Worm (Caenorhabditis elegans): ENCODE measurements around the gene hsp-75.

Gene hsp-75

ce11 chrIII:7201378-7202256 lies 24.9 kb downstream of the hsp-75 start, which contains the start of gene dpy-31:
dpy-31 (plus strand) TSS chrIII:7202206.
- TF ChIP-seq flt-1 (GFP tag; IDR thresholded peaks at IDR 0.05) (no peak), ztf-29 (GFP tag; IDR thresholded peaks at IDR 0.05) (peak; percentile 31; the same call in 1 of the 2 replicates)

DNA sequence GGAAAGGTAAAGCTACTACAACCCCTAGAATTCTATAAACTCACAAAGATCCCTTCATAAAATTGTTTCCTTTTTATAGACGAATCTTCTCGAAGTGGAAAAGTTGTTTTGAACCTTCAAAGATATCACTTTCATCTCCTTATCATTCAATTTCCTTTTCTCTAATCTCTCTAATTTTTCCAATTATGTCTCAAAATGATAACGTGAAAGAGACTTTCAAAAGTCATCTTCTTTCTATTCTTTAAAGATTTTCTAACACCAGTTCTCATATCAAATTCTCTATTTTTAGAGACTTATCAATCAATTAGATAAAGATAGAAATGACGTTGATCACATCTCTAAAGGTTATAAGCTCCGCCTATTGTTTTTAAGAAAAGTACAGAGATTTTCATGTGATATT lies 27.0 kb downstream of the hsp-75 start:
- TF ChIP-seq tab-1 (GFP tag; IDR thresholded peaks at IDR 0.05) (no peak), med-1 (GFP tag; optimal IDR thresholded peaks at IDR 0.05; ENCODE audit: insufficient read depth) (no peak), klf-2 (GFP tag; conservative IDR thresholded peaks at IDR 0.05) (no peak), ztf-29 (GFP tag; IDR thresholded peaks at IDR 0.05) (no peak), ref-1 (GFP tag; conservative IDR thresholded peaks at IDR 0.05) (no peak), ztf-23 (GFP tag; IDR thresholded peaks at IDR 0.05) (no peak), flt-1 (GFP tag; IDR thresholded peaks at IDR 0.05) (no peak), cog-1 (tag; optimal IDR thresholded peaks at IDR 0.05) (no peak), T22C8.4 (GFP tag; IDR thresholded peaks at IDR 0.05) (no peak)

ce11 chrIII:7198838-7199237 lies 27.7 kb downstream of the hsp-75 start, which contains the start of gene pfd-5:
pfd-5 (minus strand) TSS chrIII:7198884.
- TF ChIP-seq ztf-23 (GFP tag; IDR thresholded peaks at IDR 0.05) (peak; percentile 74), ref-1 (GFP tag; conservative IDR thresholded peaks at IDR 0.05) (no peak), tab-1 (GFP tag; IDR thresholded peaks at IDR 0.05) (no peak), cog-1 (tag; optimal IDR thresholded peaks at IDR 0.05) (peak; percentile 52), T22C8.4 (GFP tag; IDR thresholded peaks at IDR 0.05) (no peak; the same call in 1 of the 2 replicates), klf-2 (GFP tag; conservative IDR thresholded peaks at IDR 0.05) (peak; percentile 71; the same call in 1 of the 2 replicates), flt-1 (GFP tag; IDR thresholded peaks at IDR 0.05) (peak; percentile 84), med-1 (GFP tag; optimal IDR thresholded peaks at IDR 0.05; ENCODE audit: insufficient read depth) (no peak), ztf-29 (GFP tag; IDR thresholded peaks at IDR 0.05) (no peak)

DNA sequence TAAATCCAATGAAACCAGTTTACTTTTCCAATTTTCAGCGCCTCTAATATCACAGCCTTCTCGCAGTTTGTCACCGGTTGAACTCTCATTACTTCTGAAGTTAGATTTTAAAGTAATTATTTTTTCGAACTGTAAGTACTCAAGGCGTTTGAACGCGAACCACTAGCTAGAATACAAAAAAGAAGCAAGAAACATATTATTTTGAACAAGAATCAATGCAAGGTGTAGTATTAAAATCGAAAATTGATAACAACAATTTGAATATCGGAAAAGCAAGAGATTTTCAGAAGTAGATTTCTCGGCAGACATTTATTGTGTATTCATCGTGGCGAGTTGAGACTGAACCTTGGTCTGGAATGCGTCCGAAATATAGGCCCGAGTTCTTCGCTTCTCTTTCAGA lies 28.5 kb downstream of the hsp-75 start, which contains the start of gene exos-9:
Gene exos-9, minus strand, starts transcription at position 101 of the 400 bp plus-strand sequence.
- TF ChIP-seq cog-1 (tag; optimal IDR thresholded peaks at IDR 0.05): no peak
- TF ChIP-seq ref-1 (GFP tag; conservative IDR thresholded peaks at IDR 0.05): no peak
- TF ChIP-seq med-1 (GFP tag; optimal IDR thresholded peaks at IDR 0.05; ENCODE audit: insufficient read depth): no peak
- TF ChIP-seq klf-2 (GFP tag; conservative IDR thresholded peaks at IDR 0.05): no peak
- no peak for TF ChIP-seq tab-1 (GFP tag; IDR thresholded peaks at IDR 0.05)
- TF ChIP-seq ztf-23 (GFP tag; IDR thresholded peaks at IDR 0.05): no peak
- TF ChIP-seq flt-1 (GFP tag; IDR thresholded peaks at IDR 0.05): no peak
- no peak for TF ChIP-seq T22C8.4 (GFP tag; IDR thresholded peaks at IDR 0.05)
- no peak for TF ChIP-seq ztf-29 (GFP tag; IDR thresholded peaks at IDR 0.05)

ce11 chrIII:7195325-7195724 lies 31.2 kb downstream of the hsp-75 start, which contains the start of gene F37C12.18:
F37C12.18 (minus strand) TSS chrIII:7195425.
- TF ChIP-seq tab-1 (GFP tag; IDR thresholded peaks at IDR 0.05) (no peak), flt-1 (GFP tag; IDR thresholded peaks at IDR 0.05) (no peak), T22C8.4 (GFP tag; IDR thresholded peaks at IDR 0.05) (no peak), klf-2 (GFP tag; conservative IDR thresholded peaks at IDR 0.05) (no peak), ztf-29 (GFP tag; IDR thresholded peaks at IDR 0.05) (no peak), ztf-23 (GFP tag; IDR thresholded peaks at IDR 0.05) (no peak), ref-1 (GFP tag; conservative IDR thresholded peaks at IDR 0.05) (no peak), cog-1 (tag; optimal IDR thresholded peaks at IDR 0.05) (no peak), med-1 (GFP tag; optimal IDR thresholded peaks at IDR 0.05; ENCODE audit: insufficient read depth) (no peak)

- no peak for TF ChIP-seq T22C8.4 (GFP tag; IDR thresholded peaks at IDR 0.05)
- no peak for TF ChIP-seq tab-1 (GFP tag; IDR thresholded peaks at IDR 0.05)
- no peak for TF ChIP-seq ztf-23 (GFP tag; IDR thresholded peaks at IDR 0.05)
- no peak for TF ChIP-seq med-1 (GFP tag; optimal IDR thresholded peaks at IDR 0.05; ENCODE audit: insufficient read depth)
- no peak for TF ChIP-seq flt-1 (GFP tag; IDR thresholded peaks at IDR 0.05)
- no peak for TF ChIP-seq klf-2 (GFP tag; conservative IDR thresholded peaks at IDR 0.05)
- no peak for TF ChIP-seq cog-1 (tag; optimal IDR thresholded peaks at IDR 0.05)
- no peak for TF ChIP-seq ref-1 (GFP tag; conservative IDR thresholded peaks at IDR 0.05)
- TF ChIP-seq ztf-29 (GFP tag; IDR thresholded peaks at IDR 0.05): no peak
Measured at ce11 chrIII:7192942-7193665, 33.4 kb downstream of the hsp-75 start, which contains the start of gene mec-14. mec-14 (minus strand) TSS chrIII:7192992.

DNA sequence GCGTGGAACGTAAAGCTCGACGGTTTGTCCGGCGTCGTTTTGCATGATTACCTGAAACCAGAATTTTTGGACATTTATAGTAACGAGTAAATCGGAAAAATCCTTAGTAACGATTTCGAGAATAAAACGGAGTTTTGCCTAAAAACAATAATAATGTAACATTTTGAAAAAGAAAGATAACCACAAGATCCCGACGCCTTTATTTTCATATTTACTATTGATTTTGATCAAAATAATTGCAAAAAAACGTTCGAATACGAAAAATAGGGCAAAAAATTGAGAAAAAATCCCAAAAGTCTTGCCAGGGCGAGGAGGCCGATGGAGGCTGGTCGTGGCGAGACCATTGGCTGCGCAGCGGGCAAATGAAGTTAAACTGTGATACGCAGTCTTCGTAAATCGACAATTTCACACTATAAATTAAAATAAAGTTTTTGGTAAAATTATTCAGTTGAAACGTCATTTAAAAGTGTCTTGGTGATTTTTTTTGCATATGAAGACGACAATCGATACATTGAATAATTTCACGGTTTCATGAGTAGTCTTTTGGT lies 36.9 kb downstream of the hsp-75 start, which contains the start of gene rps-21:
Gene rps-21, minus strand, starts transcription at position 51 of the 548 bp plus-strand sequence.
- TF ChIP-seq ref-1 (GFP tag; conservative IDR thresholded peaks at IDR 0.05) (no peak), ztf-23 (GFP tag; IDR thresholded peaks at IDR 0.05) (peak; percentile 55; the same call in 1 of the 2 replicates), cog-1 (tag; optimal IDR thresholded peaks at IDR 0.05) (peak; percentile 34), med-1 (GFP tag; optimal IDR thresholded peaks at IDR 0.05; ENCODE audit: insufficient read depth) (no peak), klf-2 (GFP tag; conservative IDR thresholded peaks at IDR 0.05) (no peak), flt-1 (GFP tag; IDR thresholded peaks at IDR 0.05) (0 out of 2 replicates have a peak, but pooled peaks have one; percentile 4)

- TF ChIP-seq klf-2 (GFP tag; conservative IDR thresholded peaks at IDR 0.05) (no peak), cog-1 (tag; optimal IDR thresholded peaks at IDR 0.05) (no peak), ztf-29 (GFP tag; IDR thresholded peaks at IDR 0.05) (no peak), T22C8.4 (GFP tag; IDR thresholded peaks at IDR 0.05) (no peak), med-1 (GFP tag; optimal IDR thresholded peaks at IDR 0.05; ENCODE audit: insufficient read depth) (no peak), ref-1 (GFP tag; conservative IDR thresholded peaks at IDR 0.05) (no peak)
Measured at ce11 chrIII:7188300-7189052, 38.0 kb downstream of the hsp-75 start, which contains the start of the genes F37C12.21 and F37C12.10. F37C12.21 (plus strand) TSS chrIII:7188357. F37C12.10 (minus strand) TSS chrIII:7188384.
